Worm (Caenorhabditis elegans) whole organism, L2 larva: Measurements from ENCODE around the gene der-2.

ENCODE experiments used
- ama-1 ChIP-seq: fragments of 150-350 bp; optimal IDR thresholded peaks from 2 replicates; lab custom pipeline; 2018; ENCODE audit warnings: inconsistent platforms
- egl-27 ChIP-seq: sonication (generic microtip); optimal IDR thresholded peaks from 3 replicates; lab custom pipeline; 2017; ENCODE audit warnings: missing biosample characterization, missing genetic modification reagents, missing genetic modification characterization
- fos-1 ChIP-seq: fragments of 150-350 bp; optimal IDR thresholded peaks from 2 replicates; lab custom pipeline; 2014; ENCODE audit warnings: missing biosample characterization, missing genetic modification characterization
- lin-11 ChIP-seq: fragments of 150-350 bp; sonication (generic microtip); optimal IDR thresholded peaks from 2 replicates; lab custom pipeline; 2014; ENCODE audit warnings: missing biosample characterization, missing genetic modification characterization, inconsistent platforms, mixed read lengths
- lin-13 ChIP-seq: fragments of 150-350 bp; optimal IDR thresholded peaks from 2 replicates; lab custom pipeline; 2014; ENCODE audit warnings: missing biosample characterization, missing genetic modification reagents, missing genetic modification characterization
- nhr-129 ChIP-seq: fragments of 150-350 bp; optimal IDR thresholded peaks from 2 replicates; lab custom pipeline; 2014; ENCODE audit warnings: missing biosample characterization, missing genetic modification characterization
- nhr-25 ChIP-seq: fragments of 150-350 bp; sonication (generic microtip); optimal IDR thresholded peaks from 3 replicates; lab custom pipeline; 2014; ENCODE audit warnings: missing biosample characterization, missing genetic modification characterization

DNA sequence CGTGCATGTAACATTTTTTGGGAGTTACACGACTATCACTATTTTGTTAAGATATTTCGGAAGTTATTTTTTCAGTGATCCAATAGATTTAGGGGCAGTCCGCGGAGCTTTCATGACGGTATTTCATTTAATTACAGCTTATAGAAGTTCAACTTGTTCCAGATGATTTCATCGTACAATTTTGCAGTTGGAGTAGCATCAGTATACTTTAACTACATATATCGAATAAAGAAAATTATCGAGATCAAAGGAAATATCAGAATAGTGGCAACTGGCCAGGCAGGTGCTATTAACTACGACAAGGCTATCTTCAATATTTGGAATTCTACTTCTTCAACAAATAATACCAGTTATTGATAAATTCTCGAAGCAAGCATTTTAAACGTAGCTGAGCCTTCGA, 44.4 kb downstream of the der-2 start:
- TF ChIP-seq nhr-129 (tag; lab: Kevin White, UChicago): no peak
- TF ChIP-seq lin-11 (tag; lab: Kevin White, UChicago): no peak
- TF ChIP-seq ama-1 (lab: Kevin White, UChicago): no peak
- no peak for TF ChIP-seq lin-13 (GFP tag; lab: Kevin White, UChicago)
- TF ChIP-seq fos-1 (tag; lab: Kevin White, UChicago): no peak
- no peak for TF ChIP-seq nhr-25
- TF ChIP-seq egl-27 (tag; lab: Kevin White, UChicago): no peak
